Worm (Caenorhabditis elegans): ENCODE results near the gene sms-5.

ce11 chrII:467265-467664 lies 28.0 kb upstream of the sms-5 start, which contains the start of gene nfyb-1:
- TF ChIP-seq F13H6.1 (tag; optimal IDR thresholded peaks at IDR 0.05) = no peak
- TF ChIP-seq nhr-237 (tag; optimal IDR thresholded peaks at IDR 0.05) = no peak
- TF ChIP-seq nhr-12 (tag; optimal IDR thresholded peaks at IDR 0.05) = no peak
- TF ChIP-seq nhr-11 (tag; optimal IDR thresholded peaks at IDR 0.05) = no peak
- no peak for TF ChIP-seq ceh-16 (tag; optimal IDR thresholded peaks at IDR 0.05)

Data from whole organism, L2 larva.